Worm (Caenorhabditis elegans): Measurements from ENCODE around the gene abce-1.

DNA sequence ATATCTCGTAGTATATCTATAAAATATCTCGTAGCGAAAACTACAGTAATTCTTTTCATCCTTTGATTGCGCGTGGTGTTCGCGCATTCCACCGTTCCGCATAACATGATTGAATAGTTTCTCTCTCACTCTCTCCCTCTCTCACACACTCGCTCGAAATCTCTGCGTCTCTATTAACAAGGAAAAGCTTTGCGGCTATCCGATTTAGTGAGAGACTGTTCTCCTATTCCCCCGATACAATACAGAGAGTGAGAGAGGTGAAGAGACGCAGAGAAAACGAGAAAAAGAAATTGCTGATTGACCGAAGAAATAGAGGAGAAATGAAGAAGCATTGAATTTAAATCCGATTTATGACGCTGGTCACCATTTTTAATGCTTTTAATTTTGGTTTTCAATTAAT, 28.4 kb downstream of the abce-1 start:
- no peak for TF ChIP-seq him-1 (tag; optimal IDR thresholded peaks at IDR 0.05)
- no peak for TF ChIP-seq dao-5 (tag; optimal IDR thresholded peaks at IDR 0.05)
- no peak for TF ChIP-seq W03F9.2 (tag; optimal IDR thresholded peaks at IDR 0.05)

Measured in whole organism, L4/young adult.